Fruit fly (Drosophila melanogaster) whole organism, embryonic: ENCODE data around the gene Cda5.

Source experiments
- Antp ChIP-seq: fragments of 200-800 bp; sonication (Bioruptor generic); optimal IDR thresholded peaks from 3 replicates; lab custom pipeline; 2016; ENCODE audit warnings: missing biosample characterization, missing genetic modification characterization
- CG10654 ChIP-seq: fragments of 200-800 bp; sonication (Bioruptor generic); optimal IDR thresholded peaks from 2 replicates; lab custom pipeline; 2016; ENCODE audit warnings: missing biosample characterization, missing genetic modification characterization
- CG11456 ChIP-seq: fragments of 200-800 bp; sonication (Bioruptor generic); IDR thresholded peaks from 3 replicates; pipeline ENCODE4 v1.3.6; 2022; ENCODE audit warnings: missing biosample characterization, missing genetic modification characterization
- CG12155 ChIP-seq: fragments of 200-800 bp; sonication (Bioruptor generic); optimal IDR thresholded peaks from 3 replicates; lab custom pipeline; 2016; ENCODE audit warnings: missing biosample characterization, missing genetic modification characterization
- CG12744 ChIP-seq: fragments of 200-800 bp; sonication (Bioruptor generic); optimal IDR thresholded peaks from 2 replicates; lab custom pipeline; 2016; ENCODE audit warnings: missing biosample characterization, missing genetic modification characterization
- CG2199 ChIP-seq: fragments of 200-800 bp; sonication (Bioruptor generic); IDR thresholded peaks from 3 replicates; pipeline ENCODE4 v1.3.6; 2022; ENCODE audit warnings: missing biosample characterization, missing genetic modification characterization
- CG2202 ChIP-seq: fragments of 200-800 bp; sonication (Bioruptor generic); optimal IDR thresholded peaks from 2 replicates; lab custom pipeline; 2018; ENCODE audit warnings: missing biosample characterization, mild to moderate bottlenecking, missing genetic modification characterization
- CG31388 ChIP-seq: fragments of 200-800 bp; sonication (Bioruptor generic); optimal IDR thresholded peaks from 2 replicates; lab custom pipeline; 2016; ENCODE audit warnings: missing biosample characterization, missing genetic modification characterization
- CG34224 ChIP-seq: fragments of 200-800 bp; sonication (Bioruptor generic); IDR thresholded peaks from 3 replicates; pipeline ENCODE4 v1.3.6; 2022; ENCODE audit warnings: missing biosample characterization, missing genetic modification characterization; ENCODE audit not compliant: partially characterized antibody
- CG34376 ChIP-seq: fragments of 200-800 bp; sonication (Bioruptor generic); optimal IDR thresholded peaks from 2 replicates; lab custom pipeline; 2018; ENCODE audit warnings: missing biosample characterization, mild to moderate bottlenecking, missing genetic modification characterization
- CG34422 ChIP-seq: fragments of 200-800 bp; sonication (Bioruptor generic); IDR thresholded peaks from 3 replicates; pipeline ENCODE4 v1.3.6; 2022; ENCODE audit warnings: missing biosample characterization, missing genetic modification characterization
- CG3726 ChIP-seq: fragments of 200-800 bp; sonication (Bioruptor generic); IDR thresholded peaks from 3 replicates; pipeline ENCODE4, ENCODE4 v1.3.6; 2022; ENCODE audit warnings: missing biosample characterization, missing genetic modification characterization
- CG3847 ChIP-seq: fragments of 200-800 bp; sonication (Bioruptor generic); IDR thresholded peaks from 2 replicates; pipeline ENCODE4 v1.3.6; 2022; ENCODE audit warnings: missing biosample characterization, missing genetic modification characterization
- CG3995 ChIP-seq: fragments of 200-800 bp; sonication (Bioruptor generic); optimal IDR thresholded peaks from 3 replicates; lab custom pipeline; 2016; ENCODE audit warnings: missing biosample characterization, missing genetic modification characterization
- CG4854 ChIP-seq: fragments of 200-800 bp; sonication (Bioruptor generic); optimal IDR thresholded peaks from 2 replicates; lab custom pipeline; 2016; ENCODE audit warnings: missing biosample characterization, missing genetic modification characterization, inconsistent platforms
- CG6765 ChIP-seq: fragments of 200-800 bp; sonication (Bioruptor generic); optimal IDR thresholded peaks from 3 replicates; lab custom pipeline; 2017; ENCODE audit warnings: missing biosample characterization, mild to moderate bottlenecking, missing genetic modification characterization
- CG7786 ChIP-seq: fragments of 200-800 bp; sonication (Bioruptor generic); optimal IDR thresholded peaks from 2 replicates; lab custom pipeline; 2016; ENCODE audit warnings: missing biosample characterization, missing genetic modification characterization
- CG8765 ChIP-seq: fragments of 200-800 bp; sonication (Bioruptor generic); IDR thresholded peaks from 2 replicates; pipeline ENCODE4 v1.3.6; 2022; ENCODE audit warnings: missing biosample characterization, missing genetic modification characterization
- CG9437 ChIP-seq: fragments of 200-800 bp; sonication (Bioruptor generic); optimal IDR thresholded peaks from 2 replicates; lab custom pipeline; 2018; ENCODE audit warnings: missing biosample characterization, mild to moderate bottlenecking, missing genetic modification characterization
- CG9932 ChIP-seq: fragments of 200-800 bp; sonication (Bioruptor generic); IDR thresholded peaks from 2 replicates; pipeline ENCODE4 v1.3.6; 2022; ENCODE audit warnings: missing biosample characterization, missing genetic modification characterization
- Deaf1 ChIP-seq: fragments of 200-800 bp; optimal IDR thresholded peaks from 3 replicates; lab custom pipeline; 2019; ENCODE audit warnings: missing biosample characterization, mild to moderate bottlenecking, missing genetic modification characterization, moderate library complexity
- E2f2 ChIP-seq: fragments of 200-800 bp; sonication (Bioruptor generic); IDR thresholded peaks from 2 replicates; pipeline ENCODE4 v1.3.6; 2022; ENCODE audit warnings: missing biosample characterization, missing genetic modification characterization
- Eip74EF ChIP-seq, 2 experiments: fragments of 200-800 bp in 1 of 2; fragments of >200 bp in 1 of 2; sonication (Bioruptor generic) in 1 of 2; optimal IDR thresholded peaks; 2 replicates each; lab custom pipeline; 2017 to 2019; ENCODE audit warnings: missing biosample characterization in 2 of 2, missing genetic modification characterization in 2 of 2, mild to moderate bottlenecking in 1 of 2, moderate library complexity in 1 of 2
- HmgZ ChIP-seq: fragments of 200-800 bp; sonication (Bioruptor generic); optimal IDR thresholded peaks from 2 replicates; lab custom pipeline; 2018; ENCODE audit warnings: missing biosample characterization, mild to moderate bottlenecking, missing genetic modification characterization
- Kr ChIP-seq: fragments of 200-800 bp; sonication (Bioruptor generic); optimal IDR thresholded peaks from 2 replicates; lab custom pipeline; 2017; ENCODE audit warnings: missing biosample characterization, mild to moderate bottlenecking, missing genetic modification characterization
- Lpt ChIP-seq: fragments of >200 bp; optimal IDR thresholded peaks from 2 replicates; lab custom pipeline; 2018; ENCODE audit warnings: missing biosample characterization, missing genetic modification characterization
- Mad ChIP-seq: fragments of 200-800 bp; sonication (Bioruptor generic); optimal IDR thresholded peaks from 2 replicates; lab custom pipeline; 2016; ENCODE audit warnings: missing biosample characterization, missing genetic modification characterization
- Myb ChIP-seq: fragments of 200-800 bp; sonication (Bioruptor generic); optimal IDR thresholded peaks from 2 replicates; lab custom pipeline; 2016; ENCODE audit warnings: missing biosample characterization, missing genetic modification characterization
- Nf-YC ChIP-seq: fragments of 200-800 bp; optimal IDR thresholded peaks from 3 replicates; lab custom pipeline; 2019; ENCODE audit warnings: missing biosample characterization, mild to moderate bottlenecking, missing genetic modification characterization, moderate library complexity
- Oaz ChIP-seq: fragments of 200-800 bp; sonication (Bioruptor generic); IDR thresholded peaks from 2 replicates; pipeline ENCODE4 v1.3.6; 2022; ENCODE audit warnings: missing biosample characterization, missing genetic modification characterization
- Pdp1 ChIP-seq, 2 experiments: fragments of 200-800 bp; sonication (Bioruptor generic); optimal IDR thresholded peaks; 3 replicates each; lab custom pipeline; 2016; ENCODE audit warnings: missing biosample characterization in 2 of 2, missing genetic modification characterization in 2 of 2, mild to moderate bottlenecking in 1 of 2, moderate library complexity in 1 of 2
- Ptx1 ChIP-seq: fragments of 200-800 bp; sonication (Bioruptor generic); IDR thresholded peaks from 2 replicates; pipeline ENCODE4 v1.3.6; 2022; ENCODE audit warnings: missing biosample characterization, missing genetic modification characterization
- Taf1 ChIP-seq: fragments of 200-800 bp; sonication (Bioruptor generic); IDR thresholded peaks from 2 replicates; pipeline ENCODE4 v1.3.6; 2022; ENCODE audit warnings: missing biosample characterization, missing genetic modification characterization
- bbx ChIP-seq: fragments of 200-800 bp; sonication (Bioruptor generic); IDR thresholded peaks from 2 replicates; pipeline ENCODE4 v1.3.6; 2022; ENCODE audit warnings: missing biosample characterization, missing genetic modification characterization; ENCODE audit not compliant: partially characterized antibody
- cad ChIP-seq: fragments of >200 bp; optimal IDR thresholded peaks from 2 replicates; lab custom pipeline; 2017; ENCODE audit warnings: missing biosample characterization, missing genetic modification characterization
- cg ChIP-seq: fragments of 200-800 bp; sonication (Bioruptor generic); optimal IDR thresholded peaks from 3 replicates; lab custom pipeline; 2019; ENCODE audit warnings: missing biosample characterization, mild to moderate bottlenecking, missing genetic modification characterization, moderate library complexity
- chn ChIP-seq: fragments of 200-800 bp; sonication (Bioruptor generic); optimal IDR thresholded peaks from 2 replicates; lab custom pipeline; 2016; ENCODE audit warnings: missing biosample characterization, missing genetic modification characterization
- crc ChIP-seq: fragments of 200-800 bp; sonication (Bioruptor generic); optimal IDR thresholded peaks from 2 replicates; lab custom pipeline; 2016; ENCODE audit warnings: missing biosample characterization, missing genetic modification characterization
- crol ChIP-seq: fragments of 200-800 bp; sonication (Bioruptor generic); IDR thresholded peaks from 2 replicates; pipeline ENCODE4 v1.3.6; 2022; ENCODE audit warnings: missing biosample characterization, missing genetic modification characterization
- cwo ChIP-seq: fragments of 200-800 bp; sonication (Bioruptor generic); optimal IDR thresholded peaks from 3 replicates; lab custom pipeline; 2017; ENCODE audit warnings: missing biosample characterization, missing genetic modification characterization, mild to moderate bottlenecking, moderate library complexity, missing genetic modification reagents
- dm ChIP-seq: fragments of 200-800 bp; sonication (Bioruptor generic); optimal IDR thresholded peaks from 3 replicates; lab custom pipeline; 2016; ENCODE audit warnings: missing biosample characterization, missing genetic modification characterization
- gsb-n ChIP-seq: fragments of 200-800 bp; sonication (Bioruptor generic); optimal IDR thresholded peaks from 3 replicates; lab custom pipeline; 2018; ENCODE audit warnings: missing biosample characterization, mild to moderate bottlenecking, missing genetic modification characterization
- h ChIP-seq: fragments of >200 bp; optimal IDR thresholded peaks from 2 replicates; lab custom pipeline; 2017
- lab ChIP-seq: fragments of 200-800 bp; sonication (Bioruptor generic); optimal IDR thresholded peaks from 3 replicates; lab custom pipeline; 2017; ENCODE audit warnings: missing biosample characterization, missing genetic modification characterization, mild to moderate bottlenecking, moderate library complexity, missing genetic modification reagents
- mam ChIP-seq: fragments of 200-800 bp; sonication (Bioruptor generic); optimal IDR thresholded peaks from 3 replicates; lab custom pipeline; 2016; ENCODE audit warnings: missing biosample characterization, missing genetic modification characterization
- nom ChIP-seq: fragments of 200-800 bp; sonication (Bioruptor generic); optimal IDR thresholded peaks from 2 replicates; lab custom pipeline; 2017; ENCODE audit warnings: missing biosample characterization, missing genetic modification characterization, mild to moderate bottlenecking, moderate library complexity, missing genetic modification reagents
- odd ChIP-seq: fragments of 200-800 bp; sonication (Bioruptor generic); optimal IDR thresholded peaks from 2 replicates; lab custom pipeline; 2017; ENCODE audit warnings: missing biosample characterization, mild to moderate bottlenecking, missing genetic modification characterization
- pita ChIP-seq: fragments of 200-800 bp; sonication (Bioruptor generic); optimal IDR thresholded peaks from 2 replicates; lab custom pipeline; 2017; ENCODE audit warnings: missing biosample characterization, mild to moderate bottlenecking, missing genetic modification characterization
- tin ChIP-seq: fragments of 200-800 bp; sonication (Bioruptor generic); optimal IDR thresholded peaks from 3 replicates; lab custom pipeline; 2016; ENCODE audit warnings: missing biosample characterization, missing genetic modification characterization
- tup ChIP-seq: fragments of 200-800 bp; sonication (Bioruptor generic); optimal IDR thresholded peaks from 2 replicates; lab custom pipeline; 2016; ENCODE audit warnings: missing biosample characterization, mild to moderate bottlenecking, missing genetic modification characterization, moderate library complexity
- usp ChIP-seq: fragments of >200 bp; optimal IDR thresholded peaks from 2 replicates; lab custom pipeline; 2017; ENCODE audit warnings: missing biosample characterization, missing genetic modification characterization
- vfl ChIP-seq: fragments of 200-800 bp; sonication (Bioruptor generic); optimal IDR thresholded peaks from 2 replicates; lab custom pipeline; 2016; ENCODE audit warnings: missing biosample characterization, missing genetic modification characterization
- zfh1 ChIP-seq: fragments of 200-800 bp; sonication (Bioruptor generic); IDR thresholded peaks from 3 replicates; pipeline ENCODE4 v1.3.6; 2022; ENCODE audit warnings: missing biosample characterization, missing genetic modification characterization

The Cda5 gene

DNA sequence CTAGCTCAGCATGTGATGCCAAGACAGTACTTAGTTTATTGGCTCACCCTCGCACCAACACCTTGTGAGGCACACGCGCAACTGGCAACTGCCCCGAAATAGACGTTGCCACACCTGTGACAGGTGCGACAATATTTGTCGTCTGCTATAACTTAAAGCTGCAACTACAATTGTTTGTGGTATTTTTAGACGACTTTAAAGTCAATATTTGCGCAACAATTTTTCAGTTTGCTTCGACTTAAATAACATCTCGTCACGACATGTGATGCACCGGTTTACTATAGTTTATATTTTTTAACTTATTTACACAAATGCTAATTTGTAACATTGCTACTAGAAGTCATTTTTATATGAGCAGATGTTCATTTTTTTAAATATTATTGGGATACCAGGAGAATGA lies 16.0 kb upstream of the Cda5 start (continued):
- TF ChIP-seq lab (GFP tag; lab: Kevin White, UChicago): peak; percentile 84
- no peak for TF ChIP-seq CG3995 (GFP tag; lab: Kevin White, UChicago)
- no peak for TF ChIP-seq crc (GFP tag; lab: Kevin White, UChicago)
- TF ChIP-seq Ptx1 (GFP tag; lab: Robert Waterston, UW): no peak
- no peak for TF ChIP-seq dm
- TF ChIP-seq usp (GFP tag; lab: Kevin White, UChicago): no peak
- no peak for TF ChIP-seq crol (GFP tag; lab: Robert Waterston, UW)
- no peak for TF ChIP-seq CG34376 (GFP tag; lab: Kevin White, UChicago)
- no peak for TF ChIP-seq vfl
- no peak for TF ChIP-seq CG12155 (GFP tag; lab: Kevin White, UChicago)
- TF ChIP-seq HmgZ (tag; lab: Kevin White, UChicago): no peak
- no peak for TF ChIP-seq Myb (GFP tag; lab: Kevin White, UChicago)
- TF ChIP-seq gsb-n (tag; lab: Kevin White, UChicago): peak; percentile 11
- no peak for TF ChIP-seq Deaf1 (tag; lab: Kevin White, UChicago)
- no peak for TF ChIP-seq mam (GFP tag; lab: Kevin White, UChicago)
- TF ChIP-seq CG10654 (GFP tag; lab: Kevin White, UChicago): no peak
- no peak for TF ChIP-seq h (lab: Kevin White, UChicago)
- TF ChIP-seq cg (GFP tag; lab: Kevin White, UChicago): no peak
- no peak for TF ChIP-seq CG11456 (GFP tag; lab: Robert Waterston, UW)
- peak; percentile 78 for TF ChIP-seq CG6765
- TF ChIP-seq zfh1 (GFP tag; lab: Robert Waterston, UW): no peak
- no peak for TF ChIP-seq Mad (GFP tag; lab: Kevin White, UChicago)
- peak in 1 of 2 experiments; percentile 42 for TF ChIP-seq Pdp1 (GFP tag; optimal IDR thresholded peaks at IDR 0.05; lab: Kevin White, UChicago)
- no peak for TF ChIP-seq Antp (GFP tag; lab: Kevin White, UChicago)
- TF ChIP-seq CG2199 (GFP tag; lab: Robert Waterston, UW): no peak
- TF ChIP-seq Oaz (GFP tag; lab: Robert Waterston, UW): no peak
- peak; percentile 71 for TF ChIP-seq odd (GFP tag; lab: Kevin White, UChicago)
- no peak for TF ChIP-seq nom (GFP tag; lab: Kevin White, UChicago)
- no peak for TF ChIP-seq CG12744
- TF ChIP-seq pita: no peak
- TF ChIP-seq CG7786: no peak
- no peak for TF ChIP-seq Lpt
- TF ChIP-seq Taf1 (GFP tag; lab: Robert Waterston, UW): no peak
- TF ChIP-seq tin (GFP tag; lab: Kevin White, UChicago): no peak
- no peak for TF ChIP-seq CG2202
- TF ChIP-seq CG4854: no peak
- TF ChIP-seq CG34224 (GFP tag; lab: Robert Waterston, UW): no peak
- no peak for TF ChIP-seq Nf-YC (tag; lab: Kevin White, UChicago)
- TF ChIP-seq cad (GFP tag; lab: Kevin White, UChicago): no peak
- TF ChIP-seq E2f2: no peak
- TF ChIP-seq cwo: peak; percentile 29
- no peak for TF ChIP-seq CG9437 (GFP tag; lab: Kevin White, UChicago)
- no peak for TF ChIP-seq CG8765 (GFP tag; lab: Robert Waterston, UW)
- TF ChIP-seq Kr (GFP tag; lab: Kevin White, UChicago): no peak
- peak in 1 of 2 experiments; percentile 46 for TF ChIP-seq Eip74EF (GFP tag; optimal IDR thresholded peaks at IDR 0.05; lab: Kevin White, UChicago)
- TF ChIP-seq CG34422 (GFP tag; lab: Robert Waterston, UW): no peak
- no peak for TF ChIP-seq CG3847 (GFP tag; lab: Robert Waterston, UW)
- TF ChIP-seq CG31388 (GFP tag; lab: Kevin White, UChicago): no peak
- no peak for TF ChIP-seq CG9932 (GFP tag; lab: Robert Waterston, UW)
- TF ChIP-seq chn: no peak
- TF ChIP-seq bbx: no peak
- TF ChIP-seq CG3726 (GFP tag; lab: Robert Waterston, UW): no peak
- no peak for TF ChIP-seq tup (GFP tag; lab: Kevin White, UChicago)
